Worm (Caenorhabditis elegans): Measurements from ENCODE around the gene T23F11.4.

Gene T23F11.4

ce11 chrIII:4649363-4649768 lies 15.8 kb downstream of the T23F11.4 start (continued):
- TF ChIP-seq madf-5 (GFP tag; IDR thresholded peaks at IDR 0.05) (no peak), mes-2 (tag; optimal IDR thresholded peaks at IDR 0.05; ENCODE audit: poor library complexity, severe bottlenecking) (peak; percentile 78), ceh-20 (GFP tag; IDR thresholded peaks at IDR 0.05) (peak; percentile 89), gei-8 (GFP tag; optimal IDR thresholded peaks at IDR 0.05) (peak; percentile 82), zip-2 (tag; optimal IDR thresholded peaks at IDR 0.05) (peak; percentile 44), fos-1 (tag; optimal IDR thresholded peaks at IDR 0.05) (no peak), nhr-237 (tag; optimal IDR thresholded peaks at IDR 0.05) (peak; percentile 2), ceh-82 (tag; optimal IDR thresholded peaks at IDR 0.05) (no peak), ceh-28 (tag; optimal IDR thresholded peaks at IDR 0.05) (peak; percentile 72), ama-1 (optimal IDR thresholded peaks at IDR 0.05) (peak; percentile 13), daf-8 (GFP tag; IDR thresholded peaks at IDR 0.05) (no peak), dmd-8 (GFP tag; IDR thresholded peaks at IDR 0.05) (no peak), lin-38 (GFP tag; IDR thresholded peaks at IDR 0.05) (peak; percentile 90), lin-29 (GFP tag; IDR thresholded peaks at IDR 0.05) (peak; percentile 73; the same call in 1 of the 2 replicates), zip-11 (GFP tag; IDR thresholded peaks at IDR 0.05) (no peak), nhr-10 (tag; optimal IDR thresholded peaks at IDR 0.05) (peak; percentile 86), egl-27 (tag; optimal IDR thresholded peaks at IDR 0.05) (peak; percentile 49), zfp-2 (tag; optimal IDR thresholded peaks at IDR 0.05) (peak; percentile 48), F10B5.3 (tag; optimal IDR thresholded peaks at IDR 0.05) (no peak), nhr-25 (tag; optimal IDR thresholded peaks at IDR 0.05; ENCODE audit: borderline replicate concordance, insufficient read depth) (peak; percentile 77), lin-39 (tag; optimal IDR thresholded peaks at IDR 0.05) (no peak), daf-16 (GFP tag; optimal IDR thresholded peaks at IDR 0.05) (peak; percentile 54 to 75), daf-16 (tag; optimal IDR thresholded peaks at IDR 0.05) (peak; percentile 77), pha-4 (GFP tag; IDR thresholded peaks at IDR 0.05) (peak; percentile 75), pha-4 (tag; optimal IDR thresholded peaks at IDR 0.05) (peak; percentile 21), dmd-9 (GFP tag; IDR thresholded peaks at IDR 0.05) (peak; percentile 47; the same call in 1 of the 2 replicates), fkh-10 (GFP tag; optimal IDR thresholded peaks at IDR 0.05) (peak; percentile 57), nhr-76 (tag; optimal IDR thresholded peaks at IDR 0.05) (peak; percentile 53), D1046.2 (GFP tag; IDR thresholded peaks at IDR 0.05) (no peak), hlh-30 (tag; optimal IDR thresholded peaks at IDR 0.05; ENCODE audit: insufficient read depth) (peak; percentile 99), set-16 (GFP tag; IDR thresholded peaks at IDR 0.05) (peak; percentile 80), lin-15B (tag; optimal IDR thresholded peaks at IDR 0.05) (no peak), unc-39 (tag; optimal IDR thresholded peaks at IDR 0.05) (no peak), dpl-1 (GFP tag; optimal IDR thresholded peaks at IDR 0.05) (peak; percentile 80), mep-1 (tag; optimal IDR thresholded peaks at IDR 0.05) (peak; percentile 96), hif-1 (tag; optimal IDR thresholded peaks at IDR 0.05) (peak; percentile 81 to 98), daf-19 (GFP tag; conservative IDR thresholded peaks at IDR 0.05) (0 out of 2 replicates have a peak, but pooled peaks have one; percentile 39), nhr-41 (GFP tag; IDR thresholded peaks at IDR 0.05) (0 out of 2 replicates have a peak, but pooled peaks have one; percentile 71), Y75B8A.6 (GFP tag; IDR thresholded peaks at IDR 0.05) (no peak), ceh-44 (GFP tag; IDR thresholded peaks at IDR 0.05) (peak; percentile 15; the same call in 1 of the 2 replicates), snpc-1.2 (GFP tag; IDR thresholded peaks at IDR 0.05) (no peak)

- TF ChIP-seq madf-5 (GFP tag; IDR thresholded peaks at IDR 0.05) (no peak), hmg-1.1 (GFP tag; IDR thresholded peaks at IDR 0.05) (no peak), saeg-2 (GFP tag; IDR thresholded peaks at IDR 0.05) (no peak), jun-1 (tag; optimal IDR thresholded peaks at IDR 0.05) (no peak), Y105C5A.15 (GFP tag; IDR thresholded peaks at IDR 0.05) (no peak), zag-1 (tag; optimal IDR thresholded peaks at IDR 0.05) (no peak), zip-2 (tag; optimal IDR thresholded peaks at IDR 0.05) (no peak), Y75B8A.6 (GFP tag; IDR thresholded peaks at IDR 0.05) (no peak), tag-97 (GFP tag; IDR thresholded peaks at IDR 0.05) (no peak), F10B5.3 (tag; optimal IDR thresholded peaks at IDR 0.05) (no peak), D1046.2 (GFP tag; IDR thresholded peaks at IDR 0.05) (no peak), lin-13 (GFP tag; optimal IDR thresholded peaks at IDR 0.05) (no peak), madf-9 (GFP tag; conservative IDR thresholded peaks at IDR 0.05) (no peak), daf-16 (GFP tag; optimal IDR thresholded peaks at IDR 0.05) (no peak), daf-16 (tag; optimal IDR thresholded peaks at IDR 0.05) (peak; percentile 22), pqm-1 (tag; optimal IDR thresholded peaks at IDR 0.05) (peak; percentile 53), snpc-1.2 (GFP tag; IDR thresholded peaks at IDR 0.05) (no peak), mxl-3 (GFP tag; optimal IDR thresholded peaks at IDR 0.05) (no peak), lim-7 (GFP tag; IDR thresholded peaks at IDR 0.05) (no peak), nhr-28 (tag; optimal IDR thresholded peaks at IDR 0.05) (peak; percentile 15)
These were observed 17.3 kb downstream of the T23F11.4 start, which contains the start of gene T23F11.6 for ce11 chrIII:4647878-4648277. TSS of gene T23F11.6 (minus strand) at chrIII:4647922.
